Worm (Caenorhabditis elegans) whole organism, L4/young adult: ENCODE measurements around the gene F40G9.5.

Source experiments
- W03F9.2 ChIP-seq: fragments of 150-350 bp; optimal IDR thresholded peaks from 2 replicates; lab custom pipeline; 2014; ENCODE audit warnings: missing biosample characterization, missing genetic modification characterization
- dao-5 ChIP-seq: sonication (generic microtip); optimal IDR thresholded peaks from 2 replicates; lab custom pipeline; 2016; ENCODE audit warnings: missing genotype, missing genetic modification characterization, moderate library complexity, missing compliant biosample characterization
- him-1 ChIP-seq: sonication (generic microtip); optimal IDR thresholded peaks from 2 replicates; lab custom pipeline; 2016; ENCODE audit warnings: missing genotype, missing genetic modification reagents, missing genetic modification characterization, missing compliant biosample characterization

The F40G9.5 gene

DNA sequence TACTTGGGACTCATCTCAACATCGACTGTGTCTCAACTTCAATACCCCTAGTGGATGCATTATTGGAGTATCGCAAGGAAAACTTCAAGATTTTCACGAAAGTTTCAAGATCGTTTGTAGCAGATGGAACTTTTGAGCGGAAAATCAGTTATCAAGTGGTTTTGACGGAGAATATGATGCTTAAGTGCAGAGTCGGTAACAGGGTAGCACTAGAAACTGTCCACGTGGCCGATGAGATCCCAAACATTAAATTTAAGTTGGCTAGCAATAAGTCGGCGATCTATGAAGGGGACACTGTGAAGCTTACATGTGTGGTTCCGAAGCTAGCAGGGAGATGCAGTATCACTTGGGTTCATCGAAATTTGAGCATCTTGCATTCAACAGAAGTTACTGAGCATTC lies 21.9 kb upstream of the F40G9.5 start:
- no peak for TF ChIP-seq him-1 (tag; lab: Kevin White, UChicago)
- TF ChIP-seq W03F9.2: no peak
- TF ChIP-seq dao-5 (tag; lab: Kevin White, UChicago): no peak

DNA sequence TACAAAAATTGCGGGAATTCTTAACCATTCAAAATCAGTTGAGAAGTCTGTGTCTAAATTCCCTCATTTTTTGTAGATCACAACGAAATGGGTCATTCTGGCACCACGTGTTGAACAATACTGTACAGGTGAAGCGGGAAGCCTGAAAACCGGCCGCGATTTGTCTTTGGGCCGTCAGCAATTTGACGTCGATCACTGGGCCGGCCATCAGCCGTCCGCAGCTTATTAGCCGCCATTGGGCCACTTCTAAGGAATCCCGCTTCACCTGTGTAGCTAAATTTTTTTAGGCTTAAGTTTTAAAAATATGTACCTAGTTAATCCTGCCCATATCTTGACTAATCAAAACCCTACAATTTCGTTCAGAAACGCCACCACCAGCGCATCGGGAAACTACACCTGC lies 21.4 kb upstream of the F40G9.5 start:
- TF ChIP-seq dao-5 (tag; lab: Kevin White, UChicago): no peak
- no peak for TF ChIP-seq W03F9.2
- no peak for TF ChIP-seq him-1 (tag; lab: Kevin White, UChicago)

DNA sequence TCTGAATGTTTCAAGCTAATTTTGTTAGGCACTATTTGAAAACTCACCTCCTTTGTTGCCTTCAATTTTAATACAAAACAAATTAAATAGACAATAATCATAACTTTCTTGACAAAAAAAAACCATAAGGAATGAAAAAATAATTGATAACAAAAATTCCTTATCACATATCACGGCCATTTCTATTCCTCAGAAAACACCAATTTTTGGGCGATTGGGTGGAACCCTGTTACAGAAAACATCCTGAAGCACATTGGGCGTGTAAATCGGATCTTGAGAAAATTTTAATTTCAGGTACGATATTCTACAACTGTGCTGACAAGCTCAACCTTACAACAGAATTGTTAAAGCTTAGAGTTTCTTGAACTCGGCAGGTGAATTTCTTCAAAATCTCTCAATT lies 16.3 kb upstream of the F40G9.5 start, which contains the start of gene F40G9.8:
TSS of gene F40G9.8 (minus strand) at position 101 of the 400 bp plus-strand sequence.
- TF ChIP-seq dao-5 (tag; lab: Kevin White, UChicago) (no peak), him-1 (tag; lab: Kevin White, UChicago) (no peak), W03F9.2 (no peak)

DNA sequence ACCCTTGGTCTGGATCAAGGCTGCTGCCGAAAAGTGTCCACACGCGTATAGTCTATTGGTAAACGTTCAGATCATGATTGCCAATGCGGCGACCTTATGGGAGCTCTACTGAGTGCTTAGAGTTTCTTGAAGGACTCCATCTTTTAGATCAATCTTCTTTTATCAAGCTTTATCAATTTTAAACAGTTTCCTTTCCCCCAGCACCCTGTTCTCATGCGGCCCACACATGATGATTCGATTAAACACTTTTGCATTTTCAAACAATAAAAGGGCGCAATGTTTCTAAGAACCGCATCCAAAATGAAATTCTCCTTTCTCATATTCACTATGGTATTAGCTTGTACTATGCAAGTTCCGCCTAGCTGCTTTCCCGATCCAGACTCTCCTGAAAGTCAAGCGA lies 15.7 kb upstream of the F40G9.5 start, which contains the start of gene F40G9.7:
TSS of gene F40G9.7 (plus strand) at position 301 of the 400 bp plus-strand sequence.
- TF ChIP-seq dao-5 (tag; lab: Kevin White, UChicago): no peak
- TF ChIP-seq him-1 (tag; lab: Kevin White, UChicago): no peak
- TF ChIP-seq W03F9.2: no peak

DNA sequence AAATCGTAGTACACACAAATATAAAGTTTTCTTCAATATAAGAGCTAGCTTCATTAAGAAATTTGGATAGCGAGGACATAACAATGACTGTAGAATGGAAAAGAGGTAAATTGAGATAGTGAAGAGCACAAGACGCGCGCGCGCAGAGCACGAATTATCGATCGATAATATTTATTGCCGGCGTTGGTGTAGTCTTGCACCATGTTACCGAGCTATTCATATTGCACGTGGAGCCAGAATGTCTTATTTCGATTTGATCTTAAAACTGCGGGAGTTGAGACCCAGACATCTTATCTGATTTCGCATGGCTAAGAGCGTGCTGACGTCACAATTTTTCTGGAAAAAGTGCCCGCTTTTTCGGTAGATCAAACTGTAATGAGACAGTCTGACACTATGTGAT lies 11.6 kb upstream of the F40G9.5 start, which contains the start of gene F40G9.18:
TSS of gene F40G9.18 (minus strand) at position 101 of the 400 bp plus-strand sequence.
- TF ChIP-seq dao-5 (tag; lab: Kevin White, UChicago) (no peak), him-1 (tag; lab: Kevin White, UChicago) (no peak), W03F9.2 (no peak)

DNA sequence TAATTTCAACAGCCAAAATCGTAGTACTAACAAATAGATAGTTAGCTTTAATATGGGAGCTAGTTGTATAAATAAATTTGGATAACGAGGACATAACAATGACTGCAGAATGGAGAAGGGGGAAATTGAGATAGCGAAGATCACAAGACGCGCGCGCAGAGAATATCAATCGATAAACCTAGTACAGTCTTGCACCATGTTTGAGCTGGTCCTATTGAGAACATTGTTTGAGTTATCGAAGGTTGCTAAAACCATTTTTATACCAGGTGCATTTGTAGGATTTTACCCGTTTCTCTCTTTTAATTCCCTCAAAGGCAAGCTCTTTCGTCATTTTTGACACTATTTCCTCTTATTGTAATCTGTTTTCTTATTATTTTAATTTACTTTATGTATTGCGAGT lies 9.4 kb upstream of the F40G9.5 start, which contains the start of the genes F40G9.9 and F40G9.12:
TSS of gene F40G9.9 (minus strand) at position 101 of the 400 bp plus-strand sequence.
TSS of gene F40G9.12 (plus strand) at position 231 of the 400 bp plus-strand sequence.
- TF ChIP-seq W03F9.2: no peak
- no peak for TF ChIP-seq dao-5 (tag; lab: Kevin White, UChicago)
- no peak for TF ChIP-seq him-1 (tag; lab: Kevin White, UChicago)

DNA sequence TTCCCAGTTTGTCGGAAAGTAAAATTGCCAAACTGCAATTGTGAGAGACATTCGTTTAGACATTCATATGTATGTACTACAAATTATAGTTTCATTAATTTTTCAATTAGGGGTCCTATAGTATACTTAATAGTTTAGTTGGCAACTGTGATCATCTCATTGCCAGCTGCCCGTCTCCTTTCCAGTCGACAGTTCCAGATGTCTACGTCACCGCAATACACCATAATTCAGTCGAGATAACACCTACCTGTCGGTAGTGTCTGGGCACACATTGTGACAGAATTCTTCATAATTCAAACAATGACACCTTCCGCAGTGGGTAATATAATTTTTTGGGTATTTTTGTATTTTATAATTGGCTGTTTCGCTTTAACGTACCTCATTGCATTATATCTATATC lies 7.6 kb upstream of the F40G9.5 start, which contains the start of gene F40G9.19:
TSS of gene F40G9.19 (plus strand) at position 301 of the 400 bp plus-strand sequence.
- TF ChIP-seq him-1 (tag; lab: Kevin White, UChicago): no peak

DNA sequence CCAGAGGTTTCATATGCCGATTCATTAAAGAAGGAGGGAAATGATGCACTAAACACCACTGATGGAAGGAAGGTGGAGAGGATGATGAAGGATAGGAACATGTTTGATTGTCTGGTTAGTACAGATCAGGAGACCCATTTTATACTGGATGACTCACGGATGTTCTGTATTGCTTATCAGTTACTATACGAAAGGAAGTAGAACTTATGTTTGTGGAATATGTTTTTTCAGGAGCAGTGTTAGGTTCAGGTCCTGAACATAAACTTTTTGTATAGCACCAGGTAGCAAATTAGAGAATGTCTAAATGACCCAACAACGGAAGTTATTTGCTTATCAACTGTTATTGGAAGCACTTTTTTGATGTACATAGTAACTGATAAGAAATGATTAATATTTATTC lies 5.3 kb upstream of the F40G9.5 start, which contains the start of gene clec-148:
TSS of gene clec-148 (minus strand) at position 101 of the 400 bp plus-strand sequence.
- TF ChIP-seq dao-5 (tag; lab: Kevin White, UChicago) (no peak), W03F9.2 (no peak), him-1 (tag; lab: Kevin White, UChicago) (no peak)

DNA sequence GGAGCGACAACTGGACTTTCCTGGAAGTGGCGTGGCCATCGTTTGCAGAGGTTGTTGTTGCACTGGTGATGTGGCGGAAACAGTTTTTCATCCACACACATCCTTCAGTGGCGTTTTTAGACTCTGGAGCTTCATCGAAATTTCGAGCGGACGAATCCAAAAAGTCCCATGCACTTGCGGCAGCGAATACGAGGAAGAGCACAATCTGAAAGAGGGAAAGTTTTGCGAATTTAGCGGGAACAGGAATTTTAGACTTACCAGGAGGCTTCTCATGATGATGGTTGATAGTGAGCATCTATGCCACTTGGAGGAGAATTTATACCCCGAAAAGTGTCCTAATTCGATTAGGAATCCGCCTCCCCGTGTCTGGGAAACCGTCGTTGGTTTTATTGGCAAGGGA lies 3.3 kb upstream of the F40G9.5 start, which contains the start of gene F40G9.14:
TSS of gene F40G9.14 (minus strand) at position 101 of the 400 bp plus-strand sequence.
- TF ChIP-seq W03F9.2 (no peak), him-1 (tag; lab: Kevin White, UChicago) (no peak), dao-5 (tag; lab: Kevin White, UChicago) (no peak)

DNA sequence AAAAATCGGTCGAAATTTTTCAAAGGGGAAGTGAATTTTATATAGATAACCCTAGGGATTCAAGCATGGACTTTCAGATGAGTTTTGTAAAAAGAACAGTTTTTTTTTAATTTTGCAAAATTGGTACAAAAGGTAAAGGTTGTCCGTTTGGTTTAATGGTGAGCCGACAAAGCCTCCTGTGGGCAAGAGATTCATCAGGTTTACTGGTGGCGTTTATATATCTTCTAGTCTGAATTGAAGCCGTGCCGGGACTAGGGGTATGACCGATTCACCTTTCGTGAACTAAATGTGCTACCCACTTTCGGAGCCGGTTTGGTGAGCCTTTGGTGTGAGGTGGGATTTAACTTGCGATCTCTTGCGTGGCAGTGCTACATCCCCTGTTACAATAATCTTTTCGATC lies 2.9 kb upstream of the F40G9.5 start:
- TF ChIP-seq him-1 (tag; lab: Kevin White, UChicago) (no peak), W03F9.2 (no peak), dao-5 (tag; lab: Kevin White, UChicago) (no peak)

DNA sequence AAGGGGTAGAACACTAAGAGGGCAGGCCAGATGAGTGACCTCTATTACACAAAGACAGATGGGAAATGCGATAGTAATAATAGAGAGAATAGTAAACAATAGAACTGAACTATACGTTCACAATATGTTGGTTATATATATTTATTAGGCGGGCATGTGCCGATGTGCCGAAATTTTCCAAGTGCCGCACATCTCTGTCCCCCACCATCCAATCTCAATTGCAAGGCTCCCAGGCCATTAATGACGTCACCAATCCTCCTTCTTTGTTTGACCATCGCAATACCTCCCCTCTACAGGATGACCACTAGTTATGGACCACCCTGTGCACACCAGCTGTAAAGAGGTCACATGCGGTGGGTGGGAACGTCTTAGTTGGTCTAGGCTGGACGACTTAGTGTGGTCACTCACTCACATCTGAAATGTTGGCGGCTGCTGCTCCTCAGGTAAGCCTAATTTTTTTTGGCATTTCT lies 1.9 kb upstream of the F40G9.5 start, which contains the start of gene F40G9.6:
TSS of gene F40G9.6 (plus strand) at position 420 of the 470 bp plus-strand sequence.
- TF ChIP-seq dao-5 (tag; lab: Kevin White, UChicago) (no peak), him-1 (tag; lab: Kevin White, UChicago) (no peak), W03F9.2 (no peak)

DNA sequence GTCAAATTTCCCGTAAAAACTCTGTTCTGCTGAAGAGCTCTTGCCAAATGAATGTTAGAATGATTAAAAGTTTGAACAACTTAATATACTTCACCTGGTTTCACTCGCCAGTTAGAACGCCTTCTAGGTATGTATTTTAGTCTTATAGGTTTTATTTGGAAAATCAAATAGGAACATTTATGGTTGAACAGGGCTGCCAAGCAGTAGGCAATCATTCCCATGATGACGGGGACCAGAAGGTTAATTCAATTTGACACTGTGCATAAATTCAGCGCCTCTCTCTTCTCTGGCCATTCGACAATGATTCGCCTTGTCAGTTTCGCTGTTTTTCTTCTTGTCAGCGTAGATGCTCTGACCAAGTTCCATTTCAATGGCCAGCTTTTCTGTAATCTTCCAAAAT lies 1.0 kb downstream of the F40G9.5 start, which contains the start of gene F40G9.15:
TSS of gene F40G9.15 (plus strand) at position 301 of the 400 bp plus-strand sequence.
- TF ChIP-seq him-1 (tag; lab: Kevin White, UChicago) (no peak), dao-5 (tag; lab: Kevin White, UChicago) (no peak), W03F9.2 (no peak)

DNA sequence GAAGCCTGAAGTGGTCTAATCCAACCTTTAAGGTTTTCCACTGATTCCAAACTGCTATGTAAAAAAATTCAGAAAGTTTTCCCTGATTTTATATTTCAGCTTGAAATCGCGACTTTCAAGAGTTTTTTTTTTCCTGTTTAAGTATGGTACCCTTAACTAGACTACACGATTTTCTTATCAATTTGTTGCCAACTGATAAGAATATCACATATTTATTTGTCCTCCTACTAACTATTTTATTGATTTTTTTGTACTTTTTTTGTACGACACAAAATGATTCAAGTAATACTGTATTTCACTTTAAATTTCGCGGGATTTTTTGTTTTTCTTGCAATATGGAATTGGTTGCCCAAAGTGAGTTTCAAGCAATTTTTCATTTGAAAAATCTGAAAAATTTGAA lies 2.0 kb downstream of the F40G9.5 start:
- TF ChIP-seq him-1 (tag; lab: Kevin White, UChicago) (no peak), W03F9.2 (no peak), dao-5 (tag; lab: Kevin White, UChicago) (no peak)

DNA sequence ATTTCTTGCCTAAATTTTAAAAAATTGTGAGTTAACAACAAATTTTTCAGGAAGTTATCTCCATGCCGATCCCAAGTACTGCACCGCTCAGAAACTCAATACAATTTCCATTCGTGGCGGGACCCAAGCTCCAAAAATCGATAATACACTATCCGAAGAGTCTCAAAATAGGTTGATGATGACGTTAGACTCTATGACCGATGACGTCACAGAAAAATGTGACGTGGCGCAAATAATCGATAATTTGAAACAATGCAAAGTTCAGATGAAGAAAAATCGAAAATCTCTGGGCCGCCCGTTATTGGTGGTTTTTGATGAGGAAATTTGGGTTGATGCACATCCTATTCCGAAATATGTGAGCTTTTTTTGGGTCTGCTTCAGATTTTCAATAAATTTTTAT lies 3.3 kb downstream of the F40G9.5 start:
- TF ChIP-seq W03F9.2: no peak
- TF ChIP-seq dao-5 (tag; lab: Kevin White, UChicago): no peak
- TF ChIP-seq him-1 (tag; lab: Kevin White, UChicago): no peak

DNA sequence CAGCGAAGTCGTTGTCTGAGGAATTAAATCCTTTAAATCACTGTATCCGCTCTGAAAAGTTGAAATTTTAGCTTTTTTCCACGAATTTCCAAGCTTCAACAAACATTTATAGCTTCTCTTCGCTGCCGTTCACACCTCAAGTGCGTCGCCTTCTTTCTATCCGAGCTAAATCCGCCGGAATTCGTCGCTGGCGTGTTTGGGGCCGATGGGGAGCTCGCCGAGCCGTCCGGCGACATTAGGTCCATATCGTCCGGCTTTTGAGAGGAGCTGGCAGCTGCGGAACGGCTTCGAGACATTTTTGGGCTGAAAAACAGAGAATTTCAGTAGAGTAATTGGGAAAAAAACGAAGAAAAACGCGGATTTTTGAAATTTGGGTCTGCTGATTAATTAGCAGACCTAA lies 6.8 kb downstream of the F40G9.5 start, which contains the start of gene mxl-2:
TSS of gene mxl-2 (minus strand) at position 303 of the 400 bp plus-strand sequence.
- TF ChIP-seq W03F9.2 (no peak), dao-5 (tag; lab: Kevin White, UChicago) (no peak), him-1 (tag; lab: Kevin White, UChicago) (no peak)
